Worm (Caenorhabditis elegans) whole organism, early embryonic: Measurements from ENCODE around the gene C54H2.4.

ENCODE experiments used
- B0310.2 ChIP-seq: sonication (generic microtip); optimal IDR thresholded peaks from 2 replicates; lab custom pipeline; 2016; ENCODE audit warnings: mild to moderate bottlenecking, missing genetic modification characterization, missing compliant biosample characterization
- F13C5.2 ChIP-seq: sonication (generic microtip); optimal IDR thresholded peaks from 2 replicates; lab custom pipeline; 2017; ENCODE audit warnings: mild to moderate bottlenecking, missing genetic modification characterization, inconsistent platforms, missing compliant biosample characterization
- ama-1 ChIP-seq: fragments of 150-350 bp; optimal IDR thresholded peaks from 2 replicates; lab custom pipeline; 2014
- ceh-13 ChIP-seq: fragments of 200-800 bp; sonication (Bioruptor generic); optimal IDR thresholded peaks from 2 replicates; lab custom pipeline; 2018; ENCODE audit warnings: mild to moderate bottlenecking, missing genetic modification characterization, missing compliant biosample characterization
- ets-7 ChIP-seq: sonication (generic microtip); optimal IDR thresholded peaks from 2 replicates; lab custom pipeline; 2016; ENCODE audit warnings: missing genotype, missing genetic modification characterization, missing compliant biosample characterization
- flt-1 ChIP-seq: fragments of 200-800 bp; sonication (Bioruptor generic); IDR thresholded peaks from 2 replicates; pipeline ENCODE4 v1.3.6; 2022; ENCODE audit warnings: missing genetic modification characterization, missing compliant biosample characterization
- hmbx-1 ChIP-seq: sonication (generic microtip); optimal IDR thresholded peaks from 2 replicates; lab custom pipeline; 2016; ENCODE audit warnings: mild to moderate bottlenecking, missing genetic modification characterization, missing compliant biosample characterization
- hmg-4 ChIP-seq: fragments of 200-800 bp; sonication (Bioruptor generic); optimal IDR thresholded peaks from 2 replicates; lab custom pipeline; 2018; ENCODE audit warnings: mild to moderate bottlenecking, missing genetic modification characterization, missing compliant biosample characterization
- hnd-1 ChIP-seq: sonication (generic microtip); optimal IDR thresholded peaks from 2 replicates; lab custom pipeline; 2016; ENCODE audit warnings: missing genetic modification characterization, missing compliant biosample characterization
- sea-1 ChIP-seq: fragments of 200-800 bp; sonication (Bioruptor generic); conservative IDR thresholded peaks from 2 replicates; pipeline ENCODE4 v1.3.6; 2022; ENCODE audit warnings: missing genetic modification characterization, missing compliant biosample characterization
- tbx-11 ChIP-seq: fragments of 200-800 bp; sonication (Bioruptor generic); IDR thresholded peaks from 2 replicates; pipeline ENCODE4 v1.3.6; 2022; ENCODE audit warnings: missing genetic modification characterization, missing compliant biosample characterization
- tbx-37 ChIP-seq: fragments of 200-800 bp; sonication (Bioruptor generic); conservative IDR thresholded peaks from 2 replicates; pipeline ENCODE4 v1.3.6; 2022; ENCODE audit warnings: missing genetic modification reagents, missing genetic modification characterization, missing compliant biosample characterization
- tra-4 ChIP-seq: sonication (generic microtip); optimal IDR thresholded peaks from 2 replicates; lab custom pipeline; 2017; ENCODE audit warnings: missing genetic modification characterization, missing compliant biosample characterization

C54H2.4 gene

ce11 chrX:5720929-5721328, 49.6 kb downstream of the C54H2.4 start:
- TF ChIP-seq tbx-11 (GFP tag; lab: Robert Waterston, UW), result no peak
- TF ChIP-seq tra-4 (tag; lab: Kevin White, UChicago), result no peak
- no peak for TF ChIP-seq ceh-13
- no peak for TF ChIP-seq hnd-1 (tag; lab: Kevin White, UChicago)
- TF ChIP-seq B0310.2 (tag; lab: Kevin White, UChicago), result no peak
- TF ChIP-seq sea-1 (GFP tag; lab: Robert Waterston, UW), result no peak
- TF ChIP-seq ama-1 (lab: Kevin White, UChicago), result no peak
- TF ChIP-seq F13C5.2 (tag; lab: Kevin White, UChicago), result no peak

- TF ChIP-seq hmbx-1 (tag; lab: Kevin White, UChicago) (no peak), sea-1 (GFP tag; lab: Robert Waterston, UW) (no peak), F13C5.2 (tag; lab: Kevin White, UChicago) (no peak), ets-7 (tag; lab: Kevin White, UChicago) (no peak), flt-1 (GFP tag; lab: Robert Waterston, UW) (no peak), hnd-1 (tag; lab: Kevin White, UChicago) (no peak), tbx-37 (GFP tag; lab: Robert Waterston, UW) (no peak), ceh-13 (no peak), hmg-4 (no peak)
These were observed 50.4 kb downstream of the C54H2.4 start, which contains the start of gene C41G11.1 for ce11 chrX:5720124-5720523. Gene C41G11.1, minus strand, starts transcription at chrX:5720224.
